Fruit fly (Drosophila melanogaster): ENCODE results near the gene Cox11.

The Cox11 gene

DNA sequence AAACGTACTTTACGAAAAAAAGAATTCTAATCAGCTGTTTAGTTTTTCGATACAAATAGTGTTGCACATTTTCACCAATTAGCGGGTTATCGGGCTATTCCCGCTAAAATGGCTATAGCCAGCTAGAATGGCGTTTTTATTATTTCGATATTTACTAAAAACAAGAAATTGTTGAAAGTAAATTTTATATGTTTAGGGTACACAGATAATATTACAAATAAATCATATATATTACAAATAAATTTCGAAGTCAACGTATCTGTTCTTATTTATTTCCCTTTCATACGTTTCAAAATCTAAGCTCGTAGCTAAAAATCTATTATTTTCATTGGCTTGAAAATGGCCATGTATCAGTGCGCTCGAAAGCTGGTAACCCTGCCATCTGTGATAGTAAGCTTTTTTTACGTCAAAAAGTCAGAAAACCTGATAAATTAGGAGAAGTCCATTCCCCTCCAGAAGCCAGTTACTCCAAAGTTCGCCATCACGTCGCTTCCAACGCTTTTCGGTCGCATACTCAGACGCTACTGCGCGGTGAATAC, 6.8 kb upstream of the Cox11 start, which contains the start of the genes CG7382 and cl (continued):
- TF ChIP-seq CG13775 (GFP tag; optimal IDR thresholded peaks at IDR 0.05), result peak; percentile 47
- peak; percentile 81 for TF ChIP-seq Sin3A (optimal IDR thresholded peaks at IDR 0.05)
- peak; percentile 64 for TF ChIP-seq gem (tag; optimal IDR thresholded peaks at IDR 0.05)
- TF ChIP-seq cas (GFP tag; IDR thresholded peaks at IDR 0.05), result no peak
- no peak for TF ChIP-seq lbe (GFP tag; optimal IDR thresholded peaks at IDR 0.05)
- no peak for TF ChIP-seq Hmx (GFP tag; optimal IDR thresholded peaks at IDR 0.05)
- TF ChIP-seq MTF-1 (GFP tag; optimal IDR thresholded peaks at IDR 0.05; ENCODE audit: borderline replicate concordance), result no peak
- TF ChIP-seq fru (optimal IDR thresholded peaks at IDR 0.05), result no peak
- no peak for TF ChIP-seq al (GFP tag; IDR thresholded peaks at IDR 0.05)
- no peak for TF ChIP-seq tap (tag; optimal IDR thresholded peaks at IDR 0.05)
- no peak for TF ChIP-seq unpg (GFP tag; optimal IDR thresholded peaks at IDR 0.05)
- no peak for TF ChIP-seq CG6175 (GFP tag; IDR thresholded peaks at IDR 0.05)
- TF ChIP-seq knrl (GFP tag; IDR thresholded peaks at IDR 0.05; ENCODE audit: partially characterized antibody), result no peak
- TF ChIP-seq Poxn (GFP tag; IDR thresholded peaks at IDR 0.05), result no peak
- no peak for TF ChIP-seq Oli (tag; optimal IDR thresholded peaks at IDR 0.05)
- no peak for TF ChIP-seq CG4707 (GFP tag; optimal IDR thresholded peaks at IDR 0.05)
- no peak for TF ChIP-seq E2f1 (GFP tag; IDR thresholded peaks at IDR 0.05)
- no peak for TF ChIP-seq kay (GFP tag; optimal IDR thresholded peaks at IDR 0.05)
- no peak for TF ChIP-seq gsb-n (tag; optimal IDR thresholded peaks at IDR 0.05)
- no peak for TF ChIP-seq YL-1 (GFP tag; optimal IDR thresholded peaks at IDR 0.05)
- TF ChIP-seq CG3163 (GFP tag; optimal IDR thresholded peaks at IDR 0.05), result no peak
- TF ChIP-seq CG5245 (GFP tag; optimal IDR thresholded peaks at IDR 0.05), result no peak
- TF ChIP-seq crp (GFP tag; optimal IDR thresholded peaks at IDR 0.05), result peak; percentile 60 to 94
- TF ChIP-seq CG8944 (GFP tag; optimal IDR thresholded peaks at IDR 0.05), result no peak
- TF ChIP-seq unc-4 (GFP tag; IDR thresholded peaks at IDR 0.05; ENCODE audit: partially characterized antibody), result no peak
- no peak for TF ChIP-seq CHES-1-like (GFP tag; optimal IDR thresholded peaks at IDR 0.05)
- no peak for TF ChIP-seq HLH4C (GFP tag; IDR thresholded peaks at IDR 0.05; ENCODE audit: partially characterized antibody)
- no peak for TF ChIP-seq Lim3 (GFP tag; IDR thresholded peaks at IDR 0.05)
- no peak for TF ChIP-seq CG11398 (GFP tag; optimal IDR thresholded peaks at IDR 0.05)
- TF ChIP-seq CG4424 (GFP tag; optimal IDR thresholded peaks at IDR 0.05), result peak; percentile 48
- peak; percentile 31 for TF ChIP-seq HLH54F (GFP tag; optimal IDR thresholded peaks at IDR 0.05)
- no peak for TF ChIP-seq slp2 (GFP tag; optimal IDR thresholded peaks at IDR 0.05)
- TF ChIP-seq mirr (GFP tag; optimal IDR thresholded peaks at IDR 0.05), result no peak
- TF ChIP-seq CG11247 (GFP tag; IDR thresholded peaks at IDR 0.05), result no peak
- no peak for TF ChIP-seq Six4 (GFP tag; optimal IDR thresholded peaks at IDR 0.05)
- TF ChIP-seq Doc2 (GFP tag; IDR thresholded peaks at IDR 0.05), result no peak
- no peak for TF ChIP-seq CG17385 (GFP tag; optimal IDR thresholded peaks at IDR 0.05)
- no peak for TF ChIP-seq zfh1 (GFP tag; IDR thresholded peaks at IDR 0.05)
- TF ChIP-seq CG9437 (GFP tag; optimal IDR thresholded peaks at IDR 0.05), result peak; percentile 98
- no peak for TF ChIP-seq CG6854 (GFP tag; optimal IDR thresholded peaks at IDR 0.05)
- peak; percentile 24 for TF ChIP-seq CG10979 (tag; optimal IDR thresholded peaks at IDR 0.05)
- no peak for TF ChIP-seq bab2 (GFP tag; optimal IDR thresholded peaks at IDR 0.05)
- 0 out of 3 replicates have a peak, but pooled peaks have one; percentile 33 for TF ChIP-seq Dbx (GFP tag; IDR thresholded peaks at IDR 0.05)
- TF ChIP-seq Spps (tag; optimal IDR thresholded peaks at IDR 0.05), result no peak
- no peak for TF ChIP-seq CG10959 (GFP tag; IDR thresholded peaks at IDR 0.05)
- TF ChIP-seq CG9727 (GFP tag; optimal IDR thresholded peaks at IDR 0.05), result peak; percentile 42
- TF ChIP-seq CG5953 (GFP tag; IDR thresholded peaks at IDR 0.05), result no peak
- peak; percentile 42 for TF ChIP-seq CG30020 (tag; optimal IDR thresholded peaks at IDR 0.05)
- TF ChIP-seq trh (GFP tag; optimal IDR thresholded peaks at IDR 0.05), result no peak
- TF ChIP-seq sug (tag; optimal IDR thresholded peaks at IDR 0.05), result peak; percentile 81
- TF ChIP-seq CG5180 (GFP tag; optimal IDR thresholded peaks at IDR 0.05), result no peak
- TF ChIP-seq peb (GFP tag; IDR thresholded peaks at IDR 0.05), result no peak

Measured in whole organism, embryonic.